Worm (Caenorhabditis elegans): ENCODE results near the gene AH9.6.

The AH9.6 gene

DNA sequence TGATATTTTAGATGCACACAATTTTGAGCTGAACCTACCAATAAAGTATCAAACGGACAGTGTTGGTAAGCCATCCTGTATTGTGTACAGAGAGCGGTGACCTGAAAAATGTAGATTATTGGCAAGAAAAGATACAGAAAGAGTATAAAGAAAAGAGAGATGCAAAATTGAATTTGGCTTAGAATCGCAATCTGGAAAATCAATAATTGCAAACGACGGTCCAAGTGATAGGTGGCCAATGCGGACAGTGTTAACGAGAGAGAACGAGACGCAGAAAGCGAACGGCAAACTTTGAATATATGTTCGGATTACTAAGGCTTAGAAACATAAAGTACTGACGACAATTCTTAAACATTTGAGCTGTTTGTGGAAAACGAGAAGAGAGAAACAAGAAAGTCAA, 9.9 kb downstream of the AH9.6 start, which contains the start of gene crn-4:
Gene crn-4 (minus strand): TSS at position 101 of the 400 bp plus-strand sequence.
- TF ChIP-seq zag-1 (tag; optimal IDR thresholded peaks at IDR 0.05) (no peak), Y55F3AM.14 (GFP tag; optimal IDR thresholded peaks at IDR 0.05) (no peak), peb-1 (tag; optimal IDR thresholded peaks at IDR 0.05) (no peak), alr-1 (tag; optimal IDR thresholded peaks at IDR 0.05) (no peak), skn-1 (tag; optimal IDR thresholded peaks at IDR 0.05) (no peak)

DNA sequence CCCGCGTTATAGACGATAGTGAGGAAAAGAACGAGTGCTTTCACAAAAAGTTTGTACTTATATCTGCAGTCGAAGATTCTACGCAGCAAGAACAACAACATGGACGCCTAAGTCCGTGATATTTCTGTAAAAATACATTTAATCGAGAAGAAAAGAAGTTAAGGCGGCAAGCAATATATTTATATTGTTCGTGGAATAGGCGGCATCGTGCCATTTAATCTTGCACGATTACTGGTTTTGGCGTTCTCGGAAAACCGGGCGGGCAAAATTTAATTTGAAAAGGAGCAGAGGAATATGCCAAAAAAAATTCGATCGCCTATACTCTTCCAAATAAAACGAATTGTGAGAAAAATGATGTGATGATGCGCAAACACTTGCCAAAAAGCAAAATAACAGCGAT, 21.0 kb downstream of the AH9.6 start, which contains the start of gene AH9.1:
Gene AH9.1 (minus strand): TSS at position 101 of the 400 bp plus-strand sequence.
- TF ChIP-seq elt-1 (tag; optimal IDR thresholded peaks at IDR 0.05) (no peak), fos-1 (tag; optimal IDR thresholded peaks at IDR 0.05) (no peak), skn-1 (tag; optimal IDR thresholded peaks at IDR 0.05) (no peak), unc-55 (GFP tag; optimal IDR thresholded peaks at IDR 0.05) (no peak), zag-1 (tag; optimal IDR thresholded peaks at IDR 0.05) (no peak), snpc-4 (tag; optimal IDR thresholded peaks at IDR 0.05) (no peak), nhr-12 (tag; optimal IDR thresholded peaks at IDR 0.05) (no peak), nhr-129 (tag; optimal IDR thresholded peaks at IDR 0.05) (no peak), mdl-1 (tag; optimal IDR thresholded peaks at IDR 0.05) (no peak), lin-39 (tag; optimal IDR thresholded peaks at IDR 0.05) (no peak), aly-2 (tag; optimal IDR thresholded peaks at IDR 0.05) (no peak), ztf-1 (GFP tag; conservative IDR thresholded peaks at IDR 0.05) (no peak)

DNA sequence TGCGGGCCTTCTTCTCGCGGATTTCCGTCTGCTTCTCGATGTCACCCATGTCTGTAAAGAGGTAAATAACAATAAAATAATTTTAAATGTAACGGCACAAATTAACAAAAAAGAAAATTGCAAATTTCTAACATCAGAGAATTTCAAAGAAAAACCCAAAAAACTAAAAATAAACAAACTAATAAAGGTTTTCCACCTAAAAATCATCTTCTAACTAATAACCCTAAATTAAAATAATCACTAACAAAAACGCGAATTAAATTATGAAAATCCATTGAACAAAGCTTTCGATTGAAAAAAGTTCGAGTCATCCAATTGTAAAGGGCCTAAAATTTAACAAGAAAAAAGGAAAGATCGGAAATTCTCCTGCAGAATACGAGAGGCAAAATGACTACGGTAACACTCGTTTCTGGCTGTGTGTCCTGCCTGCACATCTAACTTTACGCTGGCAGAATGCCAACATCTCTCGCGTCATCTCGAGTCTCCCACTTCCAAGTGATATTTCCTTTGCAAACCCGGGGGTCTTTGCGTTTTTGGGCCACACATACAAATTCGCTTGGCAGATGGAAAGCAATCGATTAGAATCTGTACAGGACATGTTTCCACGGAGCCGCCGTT, 25.3 kb downstream of the AH9.6 start, which contains the start of gene rpl-11.2:
Gene rpl-11.2 (minus strand): TSS at position 51 of the 618 bp plus-strand sequence.
- peak; percentile 97 for TF ChIP-seq nhr-6 (tag; optimal IDR thresholded peaks at IDR 0.05)
- no peak for TF ChIP-seq elt-3 (tag; optimal IDR thresholded peaks at IDR 0.05)
- peak; percentile 99 for TF ChIP-seq C34F6.9 (tag; optimal IDR thresholded peaks at IDR 0.05)
- peak; percentile 97 for TF ChIP-seq F13H6.1 (tag; optimal IDR thresholded peaks at IDR 0.05)
- no peak for TF ChIP-seq aly-2 (tag; optimal IDR thresholded peaks at IDR 0.05)
- TF ChIP-seq alr-1 (tag; optimal IDR thresholded peaks at IDR 0.05), result no peak
- peak; percentile 89 for TF ChIP-seq zag-1 (tag; optimal IDR thresholded peaks at IDR 0.05)
- TF ChIP-seq nhr-21 (tag; optimal IDR thresholded peaks at IDR 0.05), result peak; percentile 98
- TF ChIP-seq mdl-1 (tag; optimal IDR thresholded peaks at IDR 0.05), result peak; percentile 62 to 77
- TF ChIP-seq nhr-237 (tag; optimal IDR thresholded peaks at IDR 0.05), result peak; percentile 77
- TF ChIP-seq skn-1 (tag; optimal IDR thresholded peaks at IDR 0.05), result peak; percentile 83
- peak; percentile 99 for TF ChIP-seq nhr-129 (tag; optimal IDR thresholded peaks at IDR 0.05)
- peak; percentile 84 for TF ChIP-seq nhr-10 (tag; optimal IDR thresholded peaks at IDR 0.05)
- TF ChIP-seq lsy-2 (tag; optimal IDR thresholded peaks at IDR 0.05), result peak; percentile 99 to 100
- no peak for TF ChIP-seq unc-39 (tag; optimal IDR thresholded peaks at IDR 0.05)
- peak; percentile 97 for TF ChIP-seq lin-13 (GFP tag; optimal IDR thresholded peaks at IDR 0.05)
- no peak for TF ChIP-seq elt-1 (tag; optimal IDR thresholded peaks at IDR 0.05)
- TF ChIP-seq mab-5 (tag; optimal IDR thresholded peaks at IDR 0.05), result peak; percentile 94
- TF ChIP-seq peb-1 (tag; optimal IDR thresholded peaks at IDR 0.05), result peak; percentile 90
- TF ChIP-seq dmd-4 (tag; optimal IDR thresholded peaks at IDR 0.05), result no peak
- no peak for TF ChIP-seq mbf-1 (tag; optimal IDR thresholded peaks at IDR 0.05)
- peak; percentile 99 for TF ChIP-seq crh-2 (tag; optimal IDR thresholded peaks at IDR 0.05)
- TF ChIP-seq lin-39 (tag; optimal IDR thresholded peaks at IDR 0.05), result no peak
- no peak for TF ChIP-seq nhr-23 (tag; optimal IDR thresholded peaks at IDR 0.05)
- no peak for TF ChIP-seq nhr-12 (tag; optimal IDR thresholded peaks at IDR 0.05)
- TF ChIP-seq egl-27 (tag; optimal IDR thresholded peaks at IDR 0.05), result peak; percentile 87
- TF ChIP-seq ama-1 (optimal IDR thresholded peaks at IDR 0.05), result peak; percentile 84
- TF ChIP-seq ceh-16 (tag; optimal IDR thresholded peaks at IDR 0.05), result peak; percentile 96
- peak; percentile 86 for TF ChIP-seq ceh-82 (tag; optimal IDR thresholded peaks at IDR 0.05)
- TF ChIP-seq ztf-1 (GFP tag; conservative IDR thresholded peaks at IDR 0.05), result no peak
- no peak for TF ChIP-seq nhr-11 (tag; optimal IDR thresholded peaks at IDR 0.05)
- peak; percentile 98 for TF ChIP-seq sma-9 (GFP tag; optimal IDR thresholded peaks at IDR 0.05)
- TF ChIP-seq sma-9 (tag; optimal IDR thresholded peaks at IDR 0.05), result no peak
- TF ChIP-seq ztf-4 (tag; optimal IDR thresholded peaks at IDR 0.05), result peak; percentile 94
- TF ChIP-seq Y55F3AM.14 (GFP tag; optimal IDR thresholded peaks at IDR 0.05), result peak; percentile 92
- TF ChIP-seq R02D3.7 (tag; optimal IDR thresholded peaks at IDR 0.05), result peak; percentile 52
- peak; percentile 99 for TF ChIP-seq sem-4 (tag; optimal IDR thresholded peaks at IDR 0.05)
- peak; percentile 91 for TF ChIP-seq gmeb-1 (tag; optimal IDR thresholded peaks at IDR 0.05)
- peak; percentile 67 for TF ChIP-seq unc-62 (GFP tag; optimal IDR thresholded peaks at IDR 0.05)
- peak; percentile 97 for TF ChIP-seq fos-1 (tag; optimal IDR thresholded peaks at IDR 0.05)
- peak; percentile 89 for TF ChIP-seq snpc-4 (tag; optimal IDR thresholded peaks at IDR 0.05)
- peak; percentile 99 for TF ChIP-seq unc-55 (GFP tag; optimal IDR thresholded peaks at IDR 0.05)
- peak; percentile 99 for TF ChIP-seq ZK546.5 (tag; optimal IDR thresholded peaks at IDR 0.05)
- TF ChIP-seq nhr-25 (tag; optimal IDR thresholded peaks at IDR 0.05), result peak; percentile 98
- TF ChIP-seq blmp-1 (tag; optimal IDR thresholded peaks at IDR 0.05; ENCODE audit: insufficient read depth), result peak; percentile 76
- peak; percentile 98 for TF ChIP-seq sma-3 (GFP tag; optimal IDR thresholded peaks at IDR 0.05)
- TF ChIP-seq nhr-77 (tag; optimal IDR thresholded peaks at IDR 0.05), result peak; percentile 88
